Worm (Caenorhabditis elegans) whole organism, L4/young adult: ENCODE data around the gene act-5.

ENCODE experiments used
- W03F9.2 ChIP-seq: fragments of 150-350 bp; optimal IDR thresholded peaks from 2 replicates; lab custom pipeline; 2014; ENCODE audit warnings: missing biosample characterization, missing genetic modification characterization
- him-1 ChIP-seq: sonication (generic microtip); optimal IDR thresholded peaks from 2 replicates; lab custom pipeline; 2016; ENCODE audit warnings: missing genotype, missing genetic modification reagents, missing genetic modification characterization, missing compliant biosample characterization

- TF ChIP-seq W03F9.2 (tag; lab: Kevin White, UChicago), result no peak
- no peak for TF ChIP-seq him-1
These were observed 42.3 kb downstream of the act-5 start for ce11 chrIII:13563583-13563982.
